Worm (Caenorhabditis elegans): ENCODE results near the gene tbx-37.

DNA sequence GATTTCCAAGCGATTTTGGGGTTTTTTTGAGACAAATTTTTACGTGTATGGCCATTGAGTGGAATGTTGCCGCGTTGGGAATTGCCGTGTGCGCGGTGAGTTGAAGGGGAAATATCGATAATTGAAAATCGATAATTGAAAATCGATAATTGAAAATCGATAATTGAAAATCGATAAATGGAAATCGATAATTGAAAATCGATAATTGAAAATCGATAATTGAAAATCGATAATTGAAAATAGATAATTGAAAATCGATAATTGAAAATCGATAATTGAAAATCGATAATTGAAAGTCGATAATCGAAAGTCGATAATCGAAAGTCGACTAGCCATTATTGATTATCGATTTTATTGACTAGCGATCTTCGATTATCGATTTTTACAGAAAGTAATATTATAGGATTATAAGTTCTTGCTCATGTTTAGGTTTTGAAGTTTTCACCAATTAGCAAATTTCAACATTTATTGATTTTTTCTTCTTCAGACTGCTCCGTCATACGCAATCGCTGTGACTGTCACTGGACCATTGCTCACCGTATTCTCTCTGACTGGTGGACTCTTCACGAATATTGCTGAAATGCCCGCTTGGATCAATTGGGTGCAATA lies 5.2 kb downstream of the tbx-37 start:
- TF ChIP-seq dao-5 (tag; optimal IDR thresholded peaks at IDR 0.05), result no peak
- TF ChIP-seq W03F9.2 (tag; optimal IDR thresholded peaks at IDR 0.05), result no peak
- TF ChIP-seq him-1 (tag; optimal IDR thresholded peaks at IDR 0.05), result no peak

Measured in whole organism, L4/young adult.